Worm (Caenorhabditis elegans): ENCODE measurements around the gene cup-14.
"Not testable (repeated sequence)": the region's sequence is repeated elsewhere in the genome, so short reads cannot be mapped to it uniquely, and the experiment has no call there.

cup-14 gene

DNA sequence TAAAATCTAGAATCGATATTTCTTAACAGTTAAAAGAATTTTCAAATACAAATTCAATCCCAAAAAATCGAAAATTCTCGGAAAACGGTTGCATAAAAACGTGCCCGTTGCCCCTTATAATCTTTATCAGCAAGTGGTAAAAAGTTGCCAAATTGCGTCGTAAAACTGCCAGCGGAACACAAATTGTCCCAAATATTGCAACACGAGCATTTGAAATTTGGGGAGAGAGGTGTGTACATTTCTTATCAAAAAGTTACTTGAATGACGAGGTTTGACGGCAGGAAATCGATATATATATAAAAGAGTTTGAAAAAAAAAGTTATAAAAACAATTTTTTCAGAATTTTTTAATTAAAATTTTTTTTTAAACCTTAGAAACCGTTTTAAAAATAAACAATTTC, 26.0 kb downstream of the cup-14 start (continued):
- TF ChIP-seq F44E2.7 (GFP tag; IDR thresholded peaks at IDR 0.05) = no peak
- TF ChIP-seq nhr-41 (GFP tag; IDR thresholded peaks at IDR 0.05) = no peak
- no peak for TF ChIP-seq mdt-29 (GFP tag; IDR thresholded peaks at IDR 0.05)
- TF ChIP-seq dmd-6 (GFP tag; IDR thresholded peaks at IDR 0.05) = peak; percentile 67; the same call in 1 of the 2 replicates

DNA sequence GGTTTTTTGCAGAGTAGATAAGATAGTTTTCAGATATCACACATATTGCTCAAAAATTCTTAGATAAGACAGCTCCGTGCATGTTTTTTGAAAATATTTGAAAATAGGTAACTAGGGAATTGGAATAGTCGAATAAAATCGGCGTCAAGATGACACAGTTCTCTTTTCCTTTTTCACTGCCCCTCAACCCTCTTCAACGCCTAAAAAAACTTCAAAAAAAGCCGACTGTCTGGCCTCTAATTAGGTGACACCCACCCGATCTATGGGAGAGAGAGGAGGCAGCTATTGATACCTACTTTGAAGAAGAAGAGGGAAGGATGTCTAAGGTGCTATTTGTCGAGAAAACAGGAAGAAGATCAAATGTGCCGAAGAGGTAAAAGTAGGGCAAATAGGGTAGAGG, 29.7 kb downstream of the cup-14 start:
- TF ChIP-seq F37D6.2 (tag; optimal IDR thresholded peaks at IDR 0.05) (no peak), aha-1 (tag) (peak; percentile 93)

ce11 chrII:13841106-13841854, 30.8 kb downstream of the cup-14 start, which contains the start of gene F08G2.7:
TSS of gene F08G2.7 (minus strand) at chrII:13841156.
- no peak for TF ChIP-seq zfp-3 (GFP tag; conservative IDR thresholded peaks at IDR 0.05)
- TF ChIP-seq unc-62 (GFP tag; optimal IDR thresholded peaks at IDR 0.05 in 1 of 2) = peak in 1 of 2 experiments; percentile 45
- no peak for TF ChIP-seq unc-62 (tag; optimal IDR thresholded peaks at IDR 0.05)

DNA sequence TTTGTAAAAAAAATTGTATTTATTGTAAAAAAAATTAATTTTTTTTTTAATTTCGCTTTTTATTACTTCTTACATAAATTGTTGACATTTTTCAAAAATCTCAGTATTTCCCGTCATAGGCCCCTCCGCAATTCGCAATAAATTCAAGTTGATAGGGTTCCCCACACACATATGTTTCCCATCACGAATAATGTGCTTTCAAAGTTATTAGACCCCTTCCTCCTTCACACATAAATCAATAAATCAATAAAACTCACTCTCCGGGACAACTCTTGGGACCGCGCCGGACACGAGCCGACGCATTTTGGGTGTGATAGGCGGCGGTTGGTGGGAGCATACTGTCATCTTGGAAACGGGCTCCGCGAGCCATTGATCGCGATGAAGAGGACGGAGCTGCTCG, 32.6 kb downstream of the cup-14 start:
- TF ChIP-seq set-16 (GFP tag; IDR thresholded peaks at IDR 0.05) (peak; percentile 59; the same call in 1 of the 2 replicates), nhr-237 (tag; optimal IDR thresholded peaks at IDR 0.05) (no peak), ceh-28 (tag; optimal IDR thresholded peaks at IDR 0.05) (peak; percentile 50)

ce11 chrII:13838403-13838802, 33.6 kb downstream of the cup-14 start:
- TF ChIP-seq saeg-2 (GFP tag; IDR thresholded peaks at IDR 0.05) (no peak), set-16 (GFP tag; IDR thresholded peaks at IDR 0.05) (peak; percentile 79), pha-4 (GFP tag; IDR thresholded peaks at IDR 0.05) (no peak), pha-4 (tag; optimal IDR thresholded peaks at IDR 0.05) (no peak), F44E2.7 (GFP tag; IDR thresholded peaks at IDR 0.05) (peak; percentile 47; the same call in 1 of the 2 replicates), zip-11 (GFP tag; IDR thresholded peaks at IDR 0.05) (no peak), pqm-1 (tag; optimal IDR thresholded peaks at IDR 0.05) (no peak), mxl-2 (GFP tag; conservative IDR thresholded peaks at IDR 0.05) (no peak), zfp-2 (tag; optimal IDR thresholded peaks at IDR 0.05) (no peak), nhr-42 (GFP tag; IDR thresholded peaks at IDR 0.05) (0 out of 2 replicates have a peak, but pooled peaks have one; percentile 28), sdz-12 (GFP tag; optimal IDR thresholded peaks at IDR 0.05) (no peak), F26F4.8 (GFP tag; conservative IDR thresholded peaks at IDR 0.05) (no peak), hmg-1.1 (GFP tag; IDR thresholded peaks at IDR 0.05) (no peak), F10B5.3 (tag; optimal IDR thresholded peaks at IDR 0.05) (no peak), cey-2 (tag; optimal IDR thresholded peaks at IDR 0.05; ENCODE audit: borderline replicate concordance, insufficient read depth) (no peak), nhr-102 (tag; optimal IDR thresholded peaks at IDR 0.05) (no peak)

- TF ChIP-seq dve-1 (tag; optimal IDR thresholded peaks at IDR 0.05; ENCODE audit: insufficient read depth) = peak; percentile 42
- TF ChIP-seq aha-1 (tag) = peak; percentile 4
- peak; percentile 50; the same call in 1 of the 2 replicates for TF ChIP-seq lin-38 (GFP tag; IDR thresholded peaks at IDR 0.05)
- TF ChIP-seq F49E8.2 (tag; optimal IDR thresholded peaks at IDR 0.05; ENCODE audit: borderline replicate concordance) = peak; percentile 29
- TF ChIP-seq ctbp-1 (GFP tag; IDR thresholded peaks at IDR 0.05) = 0 out of 2 replicates have a peak, but pooled peaks have one; percentile 16
- peak; percentile 28 for TF ChIP-seq lin-13 (GFP tag; optimal IDR thresholded peaks at IDR 0.05)
- 0 out of 2 replicates have a peak, but pooled peaks have one; percentile 30 for TF ChIP-seq T26A8.4 (GFP tag; IDR thresholded peaks at IDR 0.05)
- not testable (repeated sequence) for TF ChIP-seq daf-16 (GFP tag; optimal IDR thresholded peaks at IDR 0.05)
- TF ChIP-seq daf-16 (tag; optimal IDR thresholded peaks at IDR 0.05) = peak; percentile 19
Measured at ce11 chrII:13835724-13836307, 36.2 kb downstream of the cup-14 start, which contains the start of gene ins-37. TSS of gene ins-37 (minus strand) at chrII:13836107.

All from whole organism, L4 larva.